Fruit fly (Drosophila melanogaster) S2 (cell line): ENCODE results near the gene UK114.

Source experiments
- CG8478 ChIP-seq: fragments of >200 bp; optimal IDR thresholded peaks from 2 replicates; lab custom pipeline; 2018
- CTCF ChIP-seq, 2 experiments: fragments of >200 bp; optimal IDR thresholded peaks; 2 replicates each; lab custom pipeline; 2018

Gene UK114

dm6 chr2L:15244708-15245107 lies 30.2 kb downstream of the UK114 start:
- TF ChIP-seq CTCF (optimal IDR thresholded peaks at IDR 0.05; lab: Kevin White, UChicago) = no peak
- TF ChIP-seq CG8478 (lab: Kevin White, UChicago) = no peak

dm6 chr2L:15243413-15243812 lies 31.5 kb downstream of the UK114 start:
- no peak for TF ChIP-seq CG8478 (lab: Kevin White, UChicago)
- TF ChIP-seq CTCF (optimal IDR thresholded peaks at IDR 0.05; lab: Kevin White, UChicago) = no peak
